Worm (Caenorhabditis elegans) whole organism, L3 larva: Measurements from ENCODE around the gene ZK688.1.

Experiments used
- ama-1 ChIP-seq: fragments of 150-350 bp; optimal IDR thresholded peaks from 2 replicates; lab custom pipeline; 2018
- ceh-28 ChIP-seq: fragments of 150-350 bp; optimal IDR thresholded peaks from 2 replicates; lab custom pipeline; 2014; ENCODE audit warnings: missing biosample characterization, missing genetic modification reagents, missing genetic modification characterization
- elt-3 ChIP-seq, 3 experiments: fragments of 150-350 bp in 1 of 3; sonication (generic microtip) in 2 of 3; optimal IDR thresholded peaks; 2 replicates in 2 of 3; 4 replicates in 1 of 3; lab custom pipeline; 2014 to 2017; ENCODE audit warnings: missing biosample characterization in 3 of 3, missing genetic modification characterization in 3 of 3
- jun-1 ChIP-seq: fragments of 150-350 bp; optimal IDR thresholded peaks from 2 replicates; lab custom pipeline; 2014; ENCODE audit warnings: missing biosample characterization, missing genetic modification reagents, missing genetic modification characterization
- mdl-1 ChIP-seq: fragments of 150-350 bp; optimal IDR thresholded peaks from 2 replicates; lab custom pipeline; 2014; ENCODE audit warnings: missing biosample characterization, missing genetic modification characterization
- nhr-25 ChIP-seq: sonication (generic microtip); optimal IDR thresholded peaks from 2 replicates; lab custom pipeline; 2017; ENCODE audit warnings: missing biosample characterization, missing genetic modification characterization
- pha-4 ChIP-seq: fragments of 150-350 bp; optimal IDR thresholded peaks from 2 replicates; lab custom pipeline; 2014; ENCODE audit warnings: missing biosample characterization, missing genetic modification reagents, missing genetic modification characterization
- skn-1 ChIP-seq: fragments of 150-350 bp; optimal IDR thresholded peaks from 2 replicates; lab custom pipeline; 2014; ENCODE audit warnings: missing biosample characterization, missing genetic modification characterization
- snpc-4 ChIP-seq: fragments of 150-350 bp; optimal IDR thresholded peaks from 2 replicates; lab custom pipeline; 2014; ENCODE audit warnings: missing biosample characterization, missing genetic modification characterization
- unc-62 ChIP-seq: fragments of 150-350 bp; sonication (generic microtip); optimal IDR thresholded peaks from 4 replicates; lab custom pipeline; 2014; ENCODE audit warnings: missing biosample characterization, missing genetic modification reagents, missing genetic modification characterization
- zag-1 ChIP-seq: fragments of 150-350 bp; optimal IDR thresholded peaks from 2 replicates; lab custom pipeline; 2014; ENCODE audit warnings: missing biosample characterization, missing genetic modification characterization

ce11 chrIII:7948802-7949201 is 39.4 kb downstream of the ZK688.1 start, which contains the start of gene col-90:
- TF ChIP-seq jun-1 (tag; lab: Kevin White, UChicago) (no peak), ama-1 (no peak), nhr-25 (tag; lab: Kevin White, UChicago) (peak; percentile 55), snpc-4 (tag; lab: Kevin White, UChicago) (no peak), ceh-28 (no peak), elt-3 (tag; optimal IDR thresholded peaks at IDR 0.05; lab: Kevin White, UChicago) (no peak), zag-1 (tag; lab: Kevin White, UChicago) (no peak), mdl-1 (tag; lab: Kevin White, UChicago) (no peak), pha-4 (tag; lab: Kevin White, UChicago) (no peak), unc-62 (GFP tag; lab: Kevin White, UChicago) (no peak), skn-1 (tag; lab: Kevin White, UChicago) (no peak)
